Worm (Caenorhabditis elegans): ENCODE results near the gene nhr-119.

DNA sequence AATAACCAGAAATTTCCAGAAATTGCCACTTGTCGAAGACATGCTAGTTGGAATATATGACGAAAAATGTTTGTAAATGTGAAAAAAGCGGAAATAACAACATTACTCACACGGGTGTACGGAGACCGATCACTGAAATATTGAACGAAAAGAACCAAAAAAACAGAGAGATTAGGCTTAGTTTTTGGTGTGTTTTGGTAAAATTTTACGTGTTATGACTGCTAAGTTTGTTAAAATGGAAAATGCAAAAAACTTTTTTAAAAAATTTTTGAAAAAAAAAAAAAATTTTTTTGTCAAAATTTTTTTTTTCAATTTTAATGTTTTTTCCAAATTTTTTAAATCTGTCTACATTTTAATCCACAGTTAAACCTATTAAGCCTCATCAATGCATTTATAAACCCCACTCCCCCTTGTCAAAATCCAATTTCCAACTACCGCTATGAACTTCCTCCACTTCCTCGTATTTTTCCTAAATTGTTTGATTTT is 22.1 kb upstream of the nhr-119 start, which contains the start of the genes fut-4 and K12H6.10:
- TF ChIP-seq flt-1 (GFP tag; IDR thresholded peaks at IDR 0.05), result no peak
- no peak for TF ChIP-seq tab-1 (GFP tag; IDR thresholded peaks at IDR 0.05)
- TF ChIP-seq ref-1 (GFP tag; conservative IDR thresholded peaks at IDR 0.05), result no peak
- no peak for TF ChIP-seq klf-2 (GFP tag; conservative IDR thresholded peaks at IDR 0.05)
